Worm (Caenorhabditis elegans) whole organism, mixed stage, embryonic: ENCODE data around the gene hrg-10.

Experiments
- ceh-39 ChIP-seq: fragments of 150-350 bp; optimal IDR thresholded peaks from 2 replicates; lab custom pipeline; 2014; ENCODE audit warnings: missing biosample characterization, missing genetic modification characterization
- elt-1 ChIP-seq: sonication (generic microtip); optimal IDR thresholded peaks from 2 replicates; lab custom pipeline; 2017; ENCODE audit warnings: missing genetic modification characterization, mild to moderate bottlenecking, missing compliant biosample characterization, antibody characterized with exemption, moderate library complexity, borderline replicate concordance; ENCODE audit not compliant: insufficient read depth
- lin-13 ChIP-seq: fragments of 150-350 bp; optimal IDR thresholded peaks from 2 replicates; lab custom pipeline; 2014; ENCODE audit warnings: missing biosample characterization, missing genetic modification characterization
- mls-2 ChIP-seq: sonication (generic microtip); optimal IDR thresholded peaks from 2 replicates; lab custom pipeline; 2016; ENCODE audit warnings: mild to moderate bottlenecking, missing genetic modification characterization, moderate library complexity, missing compliant biosample characterization
- nhr-76 ChIP-seq: sonication (generic microtip); optimal IDR thresholded peaks from 2 replicates; lab custom pipeline; 2017; ENCODE audit warnings: missing biosample characterization, missing genetic modification characterization
- pha-4 ChIP-seq: fragments of 150-350 bp; optimal IDR thresholded peaks from 2 replicates; lab custom pipeline; 2018; ENCODE audit warnings: missing biosample characterization, missing genetic modification reagents, missing genetic modification characterization
- sem-2 ChIP-seq: fragments of 200-800 bp; sonication (Bioruptor generic); optimal IDR thresholded peaks from 2 replicates; lab custom pipeline; 2018; ENCODE audit warnings: mild to moderate bottlenecking, missing genetic modification characterization, missing compliant biosample characterization
- snpc-4 ChIP-seq: fragments of 150-350 bp; optimal IDR thresholded peaks from 2 replicates; lab custom pipeline; 2014; ENCODE audit warnings: missing biosample characterization, missing genetic modification characterization
- tbx-8 ChIP-seq: fragments of 200-800 bp; sonication (Bioruptor generic); optimal IDR thresholded peaks from 2 replicates; lab custom pipeline; 2018; ENCODE audit warnings: mild to moderate bottlenecking, missing genetic modification characterization, moderate library complexity, missing compliant biosample characterization
- unc-120 ChIP-seq: sonication (generic microtip); optimal IDR thresholded peaks from 2 replicates; lab custom pipeline; 2017; ENCODE audit warnings: missing genetic modification characterization, missing compliant biosample characterization; ENCODE audit not compliant: poor library complexity, severe bottlenecking
- unc-39 ChIP-seq: fragments of 150-350 bp; optimal IDR thresholded peaks from 2 replicates; lab custom pipeline; 2014; ENCODE audit warnings: missing biosample characterization, missing genetic modification characterization
- unc-62 ChIP-seq: fragments of 150-350 bp; optimal IDR thresholded peaks from 2 replicates; lab custom pipeline; 2014; ENCODE audit warnings: missing biosample characterization, missing genetic modification reagents, missing genetic modification characterization
- ztf-11 ChIP-seq: fragments of 150-350 bp; optimal IDR thresholded peaks from 2 replicates; lab custom pipeline; 2014; ENCODE audit warnings: missing biosample characterization, missing genetic modification characterization

ce11 chrV:18911736-18912135, 45.4 kb downstream of the hrg-10 start, which contains the start of gene cyp-42A1:
- TF ChIP-seq ztf-11, result no peak
- TF ChIP-seq unc-39 (tag; lab: Kevin White, UChicago), result no peak
- TF ChIP-seq snpc-4 (tag; lab: Kevin White, UChicago), result no peak
- no peak for TF ChIP-seq pha-4
- TF ChIP-seq nhr-76 (tag; lab: Kevin White, UChicago), result no peak
- no peak for TF ChIP-seq tbx-8 (GFP tag; lab: Kevin White, UChicago)
- TF ChIP-seq lin-13, result no peak
- TF ChIP-seq unc-120 (tag; lab: Kevin White, UChicago), result no peak
- TF ChIP-seq ceh-39, result no peak
- TF ChIP-seq mls-2 (tag; lab: Kevin White, UChicago), result no peak
- TF ChIP-seq elt-1 (tag; lab: Kevin White, UChicago), result no peak
- no peak for TF ChIP-seq sem-2
- no peak for TF ChIP-seq unc-62 (GFP tag; lab: Kevin White, UChicago)
